Worm (Caenorhabditis elegans) whole organism, mixed stage, embryonic: Measurements from ENCODE around the gene B0222.15.

Experiments used
- M03D4.4 ChIP-seq: sonication (generic microtip); optimal IDR thresholded peaks from 2 replicates; lab custom pipeline; 2017; ENCODE audit warnings: mild to moderate bottlenecking, missing genetic modification characterization, missing compliant biosample characterization
- bed-3 ChIP-seq: fragments of 200-800 bp; sonication (Bioruptor generic); optimal IDR thresholded peaks from 3 replicates; lab custom pipeline; 2018; ENCODE audit warnings: mild to moderate bottlenecking, missing genetic modification characterization, moderate library complexity, missing compliant biosample characterization
- blmp-1 ChIP-seq: fragments of 150-350 bp; optimal IDR thresholded peaks from 2 replicates; lab custom pipeline; 2014; ENCODE audit warnings: missing biosample characterization, missing genetic modification characterization
- ceh-39 ChIP-seq: fragments of 150-350 bp; optimal IDR thresholded peaks from 2 replicates; lab custom pipeline; 2014; ENCODE audit warnings: missing biosample characterization, missing genetic modification characterization
- ceh-43 ChIP-seq: fragments of 200-800 bp; sonication (Bioruptor generic); optimal IDR thresholded peaks from 2 replicates; lab custom pipeline; 2018; ENCODE audit warnings: mild to moderate bottlenecking, missing genetic modification characterization, moderate library complexity, missing compliant biosample characterization
- ceh-83 ChIP-seq: fragments of 200-800 bp; sonication (Bioruptor generic); optimal IDR thresholded peaks from 2 replicates; lab custom pipeline; 2018; ENCODE audit warnings: mild to moderate bottlenecking, missing genetic modification characterization, missing compliant biosample characterization
- ces-1 ChIP-seq: fragments of 150-350 bp; optimal IDR thresholded peaks from 2 replicates; lab custom pipeline; 2014; ENCODE audit warnings: missing biosample characterization, missing genetic modification reagents, missing genetic modification characterization
- drap-1 ChIP-seq: fragments of 200-800 bp; sonication (Bioruptor generic); optimal IDR thresholded peaks from 3 replicates; lab custom pipeline; 2018; ENCODE audit warnings: mild to moderate bottlenecking, missing genetic modification characterization, missing compliant biosample characterization
- elt-1 ChIP-seq: sonication (generic microtip); optimal IDR thresholded peaks from 2 replicates; lab custom pipeline; 2017; ENCODE audit warnings: missing genetic modification characterization, mild to moderate bottlenecking, missing compliant biosample characterization, antibody characterized with exemption, moderate library complexity, borderline replicate concordance; ENCODE audit not compliant: insufficient read depth
- flh-1 ChIP-seq: fragments of 200-800 bp; sonication (Bioruptor generic); optimal IDR thresholded peaks from 2 replicates; lab custom pipeline; 2018; ENCODE audit warnings: mild to moderate bottlenecking, missing genetic modification characterization, moderate library complexity, missing compliant biosample characterization
- ham-2 ChIP-seq: fragments of 200-800 bp; sonication (Bioruptor generic); optimal IDR thresholded peaks from 2 replicates; lab custom pipeline; 2018; ENCODE audit warnings: mild to moderate bottlenecking, missing genetic modification characterization, missing compliant biosample characterization
- lin-13 ChIP-seq: fragments of 150-350 bp; optimal IDR thresholded peaks from 2 replicates; lab custom pipeline; 2014; ENCODE audit warnings: missing biosample characterization, missing genetic modification characterization
- lin-32 ChIP-seq: fragments of 200-800 bp; sonication (Bioruptor generic); optimal IDR thresholded peaks from 2 replicates; lab custom pipeline; 2018; ENCODE audit warnings: mild to moderate bottlenecking, missing genetic modification characterization, missing compliant biosample characterization
- mab-5 ChIP-seq: fragments of 150-350 bp; optimal IDR thresholded peaks from 2 replicates; lab custom pipeline; 2014; ENCODE audit warnings: missing biosample characterization, missing genetic modification characterization
- mep-1 ChIP-seq: fragments of 150-350 bp; optimal IDR thresholded peaks from 2 replicates; lab custom pipeline; 2017; ENCODE audit warnings: missing biosample characterization, missing genetic modification reagents, missing genetic modification characterization, inconsistent platforms
- mls-2 ChIP-seq: sonication (generic microtip); optimal IDR thresholded peaks from 2 replicates; lab custom pipeline; 2016; ENCODE audit warnings: mild to moderate bottlenecking, missing genetic modification characterization, moderate library complexity, missing compliant biosample characterization
- nhr-12 ChIP-seq: fragments of 150-350 bp; optimal IDR thresholded peaks from 2 replicates; lab custom pipeline; 2014; ENCODE audit warnings: missing biosample characterization, missing genetic modification characterization
- nhr-2 ChIP-seq: fragments of 150-350 bp; optimal IDR thresholded peaks from 2 replicates; lab custom pipeline; 2014; ENCODE audit warnings: missing biosample characterization, missing genetic modification characterization
- nhr-237 ChIP-seq: fragments of 150-350 bp; optimal IDR thresholded peaks from 2 replicates; lab custom pipeline; 2014; ENCODE audit warnings: missing biosample characterization, missing genetic modification characterization
- nhr-28 ChIP-seq: fragments of 150-350 bp; optimal IDR thresholded peaks from 2 replicates; lab custom pipeline; 2014; ENCODE audit warnings: missing biosample characterization, missing genetic modification characterization
- pha-4 ChIP-seq: fragments of 150-350 bp; optimal IDR thresholded peaks from 2 replicates; lab custom pipeline; 2018; ENCODE audit warnings: missing biosample characterization, missing genetic modification reagents, missing genetic modification characterization
- sem-2 ChIP-seq: fragments of 200-800 bp; sonication (Bioruptor generic); optimal IDR thresholded peaks from 2 replicates; lab custom pipeline; 2018; ENCODE audit warnings: mild to moderate bottlenecking, missing genetic modification characterization, missing compliant biosample characterization
- sptf-1 ChIP-seq: sonication (generic microtip); optimal IDR thresholded peaks from 2 replicates; lab custom pipeline; 2017; ENCODE audit warnings: mild to moderate bottlenecking, missing genetic modification characterization, moderate library complexity, missing compliant biosample characterization
- tbx-8 ChIP-seq: fragments of 200-800 bp; sonication (Bioruptor generic); optimal IDR thresholded peaks from 2 replicates; lab custom pipeline; 2018; ENCODE audit warnings: mild to moderate bottlenecking, missing genetic modification characterization, moderate library complexity, missing compliant biosample characterization
- unc-120 ChIP-seq: sonication (generic microtip); optimal IDR thresholded peaks from 2 replicates; lab custom pipeline; 2017; ENCODE audit warnings: missing genetic modification characterization, missing compliant biosample characterization; ENCODE audit not compliant: poor library complexity, severe bottlenecking
- unc-39 ChIP-seq: fragments of 150-350 bp; optimal IDR thresholded peaks from 2 replicates; lab custom pipeline; 2014; ENCODE audit warnings: missing biosample characterization, missing genetic modification characterization
- unc-62 ChIP-seq: fragments of 150-350 bp; optimal IDR thresholded peaks from 2 replicates; lab custom pipeline; 2014; ENCODE audit warnings: missing biosample characterization, missing genetic modification reagents, missing genetic modification characterization
- zip-8 ChIP-seq: fragments of 150-350 bp; optimal IDR thresholded peaks from 2 replicates; lab custom pipeline; 2014; ENCODE audit warnings: missing biosample characterization, missing genetic modification characterization

Gene B0222.15

ce11 chrV:9194055-9194454 lies 37.5 kb upstream of the B0222.15 start:
- TF ChIP-seq ceh-43 (GFP tag; lab: Kevin White, UChicago) (no peak), nhr-12 (tag; lab: Kevin White, UChicago) (no peak), lin-13 (tag; lab: Kevin White, UChicago) (no peak), ces-1 (GFP tag; lab: Kevin White, UChicago) (peak; percentile 87), lin-32 (GFP tag; lab: Kevin White, UChicago) (no peak), drap-1 (GFP tag; lab: Kevin White, UChicago) (no peak), mab-5 (tag; lab: Kevin White, UChicago) (no peak)
- TF ChIP-seq, all 35 proteins: peak for 1

- no peak for TF ChIP-seq ceh-43 (GFP tag; lab: Kevin White, UChicago)
- no peak for TF ChIP-seq nhr-12 (tag; lab: Kevin White, UChicago)
- no peak for TF ChIP-seq pha-4 (tag; lab: Kevin White, UChicago)
- no peak for TF ChIP-seq lin-32 (GFP tag; lab: Kevin White, UChicago)
- TF ChIP-seq flh-1 (GFP tag; lab: Kevin White, UChicago): no peak
- TF ChIP-seq mep-1 (tag; lab: Kevin White, UChicago): no peak
- TF ChIP-seq nhr-237 (tag; lab: Kevin White, UChicago): no peak
- no peak for TF ChIP-seq mab-5 (tag; lab: Kevin White, UChicago)
- no peak for TF ChIP-seq blmp-1 (tag; lab: Kevin White, UChicago)
- no peak for TF ChIP-seq unc-39 (tag; lab: Kevin White, UChicago)
These were observed 34.8 kb upstream of the B0222.15 start, which contains the start of gene sphr-1 for ce11 chrV:9191406-9191805. Gene sphr-1 (plus strand): TSS chrV:9191610.

DNA sequence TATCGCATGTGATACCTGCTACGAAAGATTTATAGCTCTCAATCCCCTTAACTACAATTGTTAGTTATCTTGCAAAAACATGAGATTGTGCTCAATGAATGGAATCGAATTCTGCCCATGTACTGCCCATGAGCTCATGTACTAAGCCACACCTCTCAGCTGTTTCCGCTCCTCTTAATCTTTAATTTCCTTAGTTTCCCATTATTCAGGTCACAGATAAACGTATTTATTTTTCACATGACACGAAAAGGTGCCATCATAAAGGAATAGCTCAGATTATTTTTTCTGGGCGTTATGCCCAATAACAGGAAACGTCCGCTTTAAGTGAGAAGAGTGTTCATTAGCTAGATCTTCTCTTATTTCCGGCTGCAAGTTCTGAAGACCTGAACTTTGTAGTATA lies 29.4 kb upstream of the B0222.15 start:
- no peak for TF ChIP-seq unc-120 (tag; lab: Kevin White, UChicago)
- TF ChIP-seq bed-3 (GFP tag; lab: Kevin White, UChicago): no peak

ce11 chrV:9183718-9184441 lies 27.3 kb upstream of the B0222.15 start:
- TF ChIP-seq elt-1 (no peak), ces-1 (GFP tag; lab: Kevin White, UChicago) (peak; percentile 78)

ce11 chrV:9181669-9182250 lies 25.2 kb upstream of the B0222.15 start, which contains the start of gene ptr-1:
Gene ptr-1 (minus strand): TSS chrV:9181719.
- TF ChIP-seq blmp-1 (tag; lab: Kevin White, UChicago) (peak; percentile 32), ham-2 (GFP tag; lab: Kevin White, UChicago) (peak; percentile 13), sem-2 (GFP tag; lab: Kevin White, UChicago) (no peak)
- TF ChIP-seq, all 35 proteins: peak for 2

DNA sequence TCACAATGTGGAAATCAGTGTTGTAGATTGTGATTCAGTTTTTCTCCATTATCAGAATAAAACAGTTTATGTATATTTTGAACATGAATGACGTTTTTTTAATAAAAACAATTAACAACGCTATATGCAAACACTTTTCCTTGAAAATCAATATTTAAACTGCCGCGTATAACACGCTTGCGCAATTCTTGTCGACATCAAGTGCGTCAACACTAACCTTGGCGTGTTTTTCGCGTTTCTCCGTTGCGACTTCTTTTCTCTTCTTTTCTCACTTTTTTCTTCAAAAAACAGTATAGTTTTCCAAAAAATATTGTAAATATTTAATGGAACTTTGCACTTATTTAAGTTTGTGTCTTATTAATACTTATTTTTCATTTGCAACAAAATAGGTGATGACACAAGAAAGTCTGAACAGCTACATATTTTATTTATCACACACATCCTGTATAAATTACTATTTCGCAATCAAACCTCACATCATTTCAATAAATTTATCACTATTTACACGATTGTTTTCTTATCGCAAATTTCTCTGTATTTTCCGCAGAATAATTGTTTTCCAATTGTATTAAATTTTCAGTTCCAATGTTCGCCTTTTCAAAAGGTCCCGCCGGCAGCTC lies 18.7 kb upstream of the B0222.15 start, which contains the start of gene spas-1:
spas-1 (plus strand) TSS at position 572 of the 620 bp plus-strand sequence.
- TF ChIP-seq unc-120 (tag; lab: Kevin White, UChicago) (no peak), ham-2 (GFP tag; lab: Kevin White, UChicago) (no peak), nhr-28 (tag; lab: Kevin White, UChicago) (no peak), ceh-43 (GFP tag; lab: Kevin White, UChicago) (peak; percentile 56), sptf-1 (no peak), lin-13 (tag; lab: Kevin White, UChicago) (peak; percentile 78), nhr-12 (tag; lab: Kevin White, UChicago) (no peak), mep-1 (tag; lab: Kevin White, UChicago) (peak; percentile 93), ceh-39 (no peak), pha-4 (tag; lab: Kevin White, UChicago) (peak; percentile 84), ceh-83 (GFP tag; lab: Kevin White, UChicago) (no peak), tbx-8 (GFP tag; lab: Kevin White, UChicago) (no peak), flh-1 (GFP tag; lab: Kevin White, UChicago) (no peak), nhr-2 (tag; lab: Kevin White, UChicago) (peak; percentile 15), unc-62 (GFP tag; lab: Kevin White, UChicago) (peak; percentile 38), mls-2 (tag; lab: Kevin White, UChicago) (peak; percentile 32), drap-1 (GFP tag; lab: Kevin White, UChicago) (peak; percentile 34), lin-32 (GFP tag; lab: Kevin White, UChicago) (peak; percentile 42), nhr-237 (tag; lab: Kevin White, UChicago) (peak; percentile 86), zip-8 (tag; lab: Kevin White, UChicago) (peak; percentile 62), ces-1 (GFP tag; lab: Kevin White, UChicago) (no peak), M03D4.4 (tag; lab: Kevin White, UChicago) (peak; percentile 60)
